Worm (Caenorhabditis elegans): ENCODE data around the gene pgp-13.

pgp-13 gene

ce11 chrX:12738454-12738853 lies at the start of gene pgp-13:
Gene pgp-13, plus strand, starts transcription at chrX:12738754.
- TF ChIP-seq pha-4 (tag; optimal IDR thresholded peaks at IDR 0.05), result no peak
- no peak for TF ChIP-seq fkh-10 (GFP tag; optimal IDR thresholded peaks at IDR 0.05)
- no peak for TF ChIP-seq mml-1 (tag; optimal IDR thresholded peaks at IDR 0.05)
- no peak for TF ChIP-seq lin-15B (tag; optimal IDR thresholded peaks at IDR 0.05)
- TF ChIP-seq jun-1 (tag; optimal IDR thresholded peaks at IDR 0.05), result no peak
- no peak for TF ChIP-seq ama-1 (optimal IDR thresholded peaks at IDR 0.05)
- TF ChIP-seq nhr-76 (tag; optimal IDR thresholded peaks at IDR 0.05), result no peak
- no peak for TF ChIP-seq nhr-43 (tag; optimal IDR thresholded peaks at IDR 0.05; ENCODE audit: poor library complexity, severe bottlenecking)
- no peak for TF ChIP-seq unc-62 (GFP tag; optimal IDR thresholded peaks at IDR 0.05)

- TF ChIP-seq nfya-1 (tag; optimal IDR thresholded peaks at IDR 0.05; ENCODE audit: insufficient read depth) (peak; percentile 2), elt-2 (tag; optimal IDR thresholded peaks at IDR 0.05) (no peak), fkh-10 (GFP tag; optimal IDR thresholded peaks at IDR 0.05) (peak; percentile 94)
Measured at ce11 chrX:12689869-12690268, 48.7 kb upstream of the pgp-13 start.

- peak; percentile 96 for TF ChIP-seq unc-62 (GFP tag; optimal IDR thresholded peaks at IDR 0.05)
- TF ChIP-seq snpc-4 (tag; optimal IDR thresholded peaks at IDR 0.05), result no peak
- no peak for TF ChIP-seq elt-3 (tag; optimal IDR thresholded peaks at IDR 0.05)
- TF ChIP-seq nfya-1 (tag; optimal IDR thresholded peaks at IDR 0.05; ENCODE audit: insufficient read depth), result peak; percentile 45
- no peak for TF ChIP-seq daf-12 (tag; optimal IDR thresholded peaks at IDR 0.05)
- TF ChIP-seq tbx-2 (tag; optimal IDR thresholded peaks at IDR 0.05), result no peak
- no peak for TF ChIP-seq ama-1 (optimal IDR thresholded peaks at IDR 0.05)
- no peak for TF ChIP-seq ztf-4 (tag; optimal IDR thresholded peaks at IDR 0.05)
- no peak for TF ChIP-seq nhr-43 (tag; optimal IDR thresholded peaks at IDR 0.05; ENCODE audit: poor library complexity, severe bottlenecking)
- no peak for TF ChIP-seq aly-2 (tag; optimal IDR thresholded peaks at IDR 0.05)
- TF ChIP-seq jun-1 (tag; optimal IDR thresholded peaks at IDR 0.05), result no peak
- peak; percentile 97 for TF ChIP-seq lin-39 (tag; optimal IDR thresholded peaks at IDR 0.05)
- TF ChIP-seq zag-1 (tag; optimal IDR thresholded peaks at IDR 0.05), result peak; percentile 23
- no peak for TF ChIP-seq ceh-28 (tag; optimal IDR thresholded peaks at IDR 0.05)
- no peak for TF ChIP-seq egl-27 (tag; optimal IDR thresholded peaks at IDR 0.05)
- TF ChIP-seq ceh-9 (tag; optimal IDR thresholded peaks at IDR 0.05), result no peak
- peak; percentile 7 for TF ChIP-seq elt-2 (tag; optimal IDR thresholded peaks at IDR 0.05)
- TF ChIP-seq elt-1 (tag; optimal IDR thresholded peaks at IDR 0.05), result peak; percentile 87
- TF ChIP-seq nhr-67 (tag; optimal IDR thresholded peaks at IDR 0.05), result no peak
- no peak for TF ChIP-seq nhr-28 (tag; optimal IDR thresholded peaks at IDR 0.05)
- no peak for TF ChIP-seq hmg-11 (tag; optimal IDR thresholded peaks at IDR 0.05)
- TF ChIP-seq ZK546.5 (tag; optimal IDR thresholded peaks at IDR 0.05), result no peak
- TF ChIP-seq ceh-82 (tag; optimal IDR thresholded peaks at IDR 0.05), result no peak
- no peak for TF ChIP-seq skn-1 (tag; optimal IDR thresholded peaks at IDR 0.05)
- no peak for TF ChIP-seq R02D3.7 (tag; optimal IDR thresholded peaks at IDR 0.05)
- no peak for TF ChIP-seq eor-1 (tag; optimal IDR thresholded peaks at IDR 0.05)
Measured at ce11 chrX:12690346-12690745, 48.2 kb upstream of the pgp-13 start.

- TF ChIP-seq fos-1 (tag; optimal IDR thresholded peaks at IDR 0.05) (no peak), nfya-1 (tag; optimal IDR thresholded peaks at IDR 0.05; ENCODE audit: insufficient read depth) (no peak), elt-3 (tag; optimal IDR thresholded peaks at IDR 0.05) (no peak), elt-2 (tag; optimal IDR thresholded peaks at IDR 0.05) (peak; percentile 92), daf-12 (tag; optimal IDR thresholded peaks at IDR 0.05) (no peak), mml-1 (tag; optimal IDR thresholded peaks at IDR 0.05) (no peak), pqm-1 (tag; optimal IDR thresholded peaks at IDR 0.05) (peak; percentile 73), ceh-28 (tag; optimal IDR thresholded peaks at IDR 0.05) (peak; percentile 12), unc-39 (tag; optimal IDR thresholded peaks at IDR 0.05) (no peak), skn-1 (tag; optimal IDR thresholded peaks at IDR 0.05) (no peak), snpc-4 (tag; optimal IDR thresholded peaks at IDR 0.05) (no peak), ceh-9 (tag; optimal IDR thresholded peaks at IDR 0.05) (no peak), fkh-10 (GFP tag; optimal IDR thresholded peaks at IDR 0.05) (no peak), fkh-2 (tag; optimal IDR thresholded peaks at IDR 0.05) (no peak), sea-2 (GFP tag; optimal IDR thresholded peaks at IDR 0.05) (no peak), mdl-1 (tag; optimal IDR thresholded peaks at IDR 0.05) (no peak), zag-1 (tag; optimal IDR thresholded peaks at IDR 0.05) (no peak), nhr-23 (tag; optimal IDR thresholded peaks at IDR 0.05) (no peak), egl-5 (tag; optimal IDR thresholded peaks at IDR 0.05) (no peak), nhr-43 (tag; optimal IDR thresholded peaks at IDR 0.05; ENCODE audit: poor library complexity, severe bottlenecking) (peak; percentile 6), lsy-12 (tag; optimal IDR thresholded peaks at IDR 0.05) (no peak), aly-2 (tag; optimal IDR thresholded peaks at IDR 0.05) (no peak), ztf-4 (tag; optimal IDR thresholded peaks at IDR 0.05) (no peak), unc-62 (GFP tag; optimal IDR thresholded peaks at IDR 0.05) (no peak), lin-39 (tag; optimal IDR thresholded peaks at IDR 0.05) (no peak), ceh-16 (tag; optimal IDR thresholded peaks at IDR 0.05) (no peak), jun-1 (tag; optimal IDR thresholded peaks at IDR 0.05) (peak; percentile 26), eor-1 (tag; optimal IDR thresholded peaks at IDR 0.05) (no peak)
Measured at ce11 chrX:12691306-12691705, 47.2 kb upstream of the pgp-13 start, which contains the start of gene ugt-50. Gene ugt-50, plus strand, starts transcription at chrX:12691573.

All from whole organism, L3 larva.